Worm (Caenorhabditis elegans): ENCODE results near the gene srlf-19.

The srlf-19 gene

ce11 chrV:525040-525439 is 19.7 kb downstream of the srlf-19 start, which contains the start of gene R11G11.16:
Gene R11G11.16 (minus strand): TSS chrV:525140.
- no peak for TF ChIP-seq mdt-29 (GFP tag; IDR thresholded peaks at IDR 0.05)
- TF ChIP-seq nhr-237 (tag; optimal IDR thresholded peaks at IDR 0.05), result no peak
- TF ChIP-seq fos-1 (tag; optimal IDR thresholded peaks at IDR 0.05), result no peak
- no peak for TF ChIP-seq snpc-4 (tag; optimal IDR thresholded peaks at IDR 0.05)
- TF ChIP-seq mdl-1 (tag; optimal IDR thresholded peaks at IDR 0.05), result no peak
- TF ChIP-seq ZK337.2 (GFP tag; IDR thresholded peaks at IDR 0.05), result no peak
- no peak for TF ChIP-seq dmd-9 (GFP tag; IDR thresholded peaks at IDR 0.05)

- TF ChIP-seq nhr-102 (tag; optimal IDR thresholded peaks at IDR 0.05) (no peak), ZK337.2 (GFP tag; IDR thresholded peaks at IDR 0.05) (no peak), F37D6.2 (tag; optimal IDR thresholded peaks at IDR 0.05) (no peak), lim-7 (GFP tag; IDR thresholded peaks at IDR 0.05) (no peak), nhr-41 (GFP tag; IDR thresholded peaks at IDR 0.05) (no peak), tag-97 (GFP tag; IDR thresholded peaks at IDR 0.05) (no peak), madf-9 (GFP tag; conservative IDR thresholded peaks at IDR 0.05) (no peak), Y75B8A.6 (GFP tag; IDR thresholded peaks at IDR 0.05) (no peak), nhr-237 (tag; optimal IDR thresholded peaks at IDR 0.05) (no peak), zag-1 (tag; optimal IDR thresholded peaks at IDR 0.05) (no peak)
Measured at ce11 chrV:527602-528001, 22.3 kb downstream of the srlf-19 start, which contains the start of gene srw-108. Gene srw-108 (plus strand): TSS chrV:527902.

- TF ChIP-seq nhr-102 (tag; optimal IDR thresholded peaks at IDR 0.05) (peak; percentile 84), zip-2 (tag; optimal IDR thresholded peaks at IDR 0.05) (peak; percentile 98), dmd-8 (GFP tag; IDR thresholded peaks at IDR 0.05) (no peak), pqm-1 (tag; optimal IDR thresholded peaks at IDR 0.05) (peak; percentile 76), mxl-3 (GFP tag; optimal IDR thresholded peaks at IDR 0.05) (peak; percentile 56), F37D6.2 (tag; optimal IDR thresholded peaks at IDR 0.05) (no peak), duxl-1 (tag; optimal IDR thresholded peaks at IDR 0.05; ENCODE audit: poor library complexity) (peak; percentile 32), mxl-2 (GFP tag; conservative IDR thresholded peaks at IDR 0.05) (no peak), lin-39 (tag; optimal IDR thresholded peaks at IDR 0.05) (no peak), snpc-4 (tag; optimal IDR thresholded peaks at IDR 0.05) (no peak), ces-1 (GFP tag; optimal IDR thresholded peaks at IDR 0.05) (no peak), pha-4 (GFP tag; IDR thresholded peaks at IDR 0.05) (no peak), pha-4 (tag; optimal IDR thresholded peaks at IDR 0.05) (peak; percentile 52), daf-16 (GFP tag; optimal IDR thresholded peaks at IDR 0.05) (no peak), daf-16 (tag; optimal IDR thresholded peaks at IDR 0.05) (peak; percentile 63), lin-38 (GFP tag; IDR thresholded peaks at IDR 0.05) (no peak), vab-7 (GFP tag; IDR thresholded peaks at IDR 0.05) (no peak), madf-5 (GFP tag; IDR thresholded peaks at IDR 0.05) (no peak), dmd-6 (GFP tag; IDR thresholded peaks at IDR 0.05) (peak; percentile 97), madf-9 (GFP tag; conservative IDR thresholded peaks at IDR 0.05) (no peak), ZK546.5 (tag; optimal IDR thresholded peaks at IDR 0.05) (no peak), egl-27 (tag; optimal IDR thresholded peaks at IDR 0.05) (no peak), mdt-29 (GFP tag; IDR thresholded peaks at IDR 0.05) (no peak), nhr-41 (GFP tag; IDR thresholded peaks at IDR 0.05) (no peak), ceh-32 (tag; optimal IDR thresholded peaks at IDR 0.05; ENCODE audit: poor library complexity) (no peak), ceh-82 (tag; optimal IDR thresholded peaks at IDR 0.05) (no peak), lin-1 (GFP tag; IDR thresholded peaks at IDR 0.05) (peak; percentile 90), nhr-25 (tag; optimal IDR thresholded peaks at IDR 0.05; ENCODE audit: borderline replicate concordance, insufficient read depth) (peak; percentile 59), skn-1 (tag; optimal IDR thresholded peaks at IDR 0.05) (no peak), Y5F2A.4 (GFP tag; optimal IDR thresholded peaks at IDR 0.05) (no peak), F44E2.7 (GFP tag; IDR thresholded peaks at IDR 0.05) (no peak), dve-1 (tag; optimal IDR thresholded peaks at IDR 0.05; ENCODE audit: insufficient read depth) (peak; percentile 94), daf-19 (GFP tag; conservative IDR thresholded peaks at IDR 0.05) (no peak), hmg-1.1 (GFP tag; IDR thresholded peaks at IDR 0.05) (0 out of 2 replicates have a peak, but pooled peaks have one; percentile 28), nhr-28 (tag; optimal IDR thresholded peaks at IDR 0.05) (peak; percentile 98), hlh-11 (tag; optimal IDR thresholded peaks at IDR 0.05) (peak; percentile 96), dmd-9 (GFP tag; IDR thresholded peaks at IDR 0.05) (no peak), nhr-76 (tag; optimal IDR thresholded peaks at IDR 0.05) (peak; percentile 32), arid-1 (GFP tag; conservative IDR thresholded peaks at IDR 0.05) (no peak)
Measured at ce11 chrV:532046-532445, 26.8 kb downstream of the srlf-19 start, which contains the start of gene nhr-58. Gene nhr-58 (plus strand): TSS chrV:532259.

Data from whole organism, L4 larva.